Fruit fly (Drosophila melanogaster): Measurements from ENCODE around the gene Mpp6.

Mpp6 gene

DNA sequence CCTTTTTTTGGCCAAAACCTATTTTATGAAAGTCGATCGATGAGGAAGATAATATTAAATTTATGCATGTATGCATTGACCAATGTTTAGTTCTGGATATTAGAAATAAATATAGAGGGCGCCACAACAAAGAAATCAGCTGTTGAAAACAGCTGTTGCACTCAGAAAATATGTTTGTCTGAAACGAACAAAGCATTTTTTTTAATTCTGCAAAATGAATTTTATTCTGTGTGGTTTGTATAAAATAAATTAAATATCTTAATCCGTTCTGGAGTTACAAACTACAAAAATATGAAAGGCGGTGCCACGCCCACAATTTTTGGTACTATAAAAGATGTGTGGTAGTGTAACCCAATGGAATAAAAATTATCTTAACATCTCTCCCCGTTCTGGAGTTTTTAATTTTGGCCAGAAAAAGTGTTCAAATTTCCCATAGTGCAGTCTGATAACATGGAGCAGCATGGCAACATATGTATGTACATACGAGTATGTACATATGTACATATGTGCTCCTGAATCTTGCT, 47.3 kb upstream of the Mpp6 start (continued):
- TF ChIP-seq CG10321 (GFP tag; IDR thresholded peaks at IDR 0.05) (no peak), CG15011 (GFP tag; optimal IDR thresholded peaks at IDR 0.05) (no peak), CG16815 (GFP tag; optimal IDR thresholded peaks at IDR 0.05) (peak; percentile 21), Side (GFP tag; optimal IDR thresholded peaks at IDR 0.05) (peak; percentile 40), tap (tag; optimal IDR thresholded peaks at IDR 0.05) (no peak), Xrp1 (GFP tag; IDR thresholded peaks at IDR 0.05) (peak; percentile 62), Kr (GFP tag; optimal IDR thresholded peaks at IDR 0.05) (no peak), CG12744 (GFP tag; optimal IDR thresholded peaks at IDR 0.05) (no peak), CG2712 (tag; optimal IDR thresholded peaks at IDR 0.05) (peak; percentile 76), CG10543 (GFP tag; optimal IDR thresholded peaks at IDR 0.05) (no peak), toy (GFP tag; IDR thresholded peaks at IDR 0.05) (no peak), cwo (GFP tag; optimal IDR thresholded peaks at IDR 0.05) (no peak), schlank (tag; optimal IDR thresholded peaks at IDR 0.05) (no peak), CG15073 (GFP tag; optimal IDR thresholded peaks at IDR 0.05) (no peak), YL-1 (GFP tag; optimal IDR thresholded peaks at IDR 0.05) (no peak), CG30403 (GFP tag; optimal IDR thresholded peaks at IDR 0.05) (peak; percentile 66), hkb (optimal IDR thresholded peaks at IDR 0.05) (no peak), hkb (GFP tag; IDR thresholded peaks at IDR 0.05) (peak; percentile 69), klu (GFP tag; IDR thresholded peaks at IDR 0.05) (no peak), CG8290 (GFP tag; optimal IDR thresholded peaks at IDR 0.05) (peak; percentile 67), CG8290 (tag; optimal IDR thresholded peaks at IDR 0.05) (peak; percentile 2 to 60), abd-A (tag; optimal IDR thresholded peaks at IDR 0.05) (no peak), nau (GFP tag; optimal IDR thresholded peaks at IDR 0.05) (no peak), CG14050 (GFP tag; IDR thresholded peaks at IDR 0.05) (no peak), CG3847 (GFP tag; IDR thresholded peaks at IDR 0.05) (peak; percentile 43; the same call in 1 of the 2 replicates), yki (optimal IDR thresholded peaks at IDR 0.05) (no peak), luna (GFP tag; optimal IDR thresholded peaks at IDR 0.05) (no peak), CG14710 (tag; optimal IDR thresholded peaks at IDR 0.05) (peak; percentile 69), oc (tag; optimal IDR thresholded peaks at IDR 0.05) (peak; percentile 31), nmo (GFP tag; optimal IDR thresholded peaks at IDR 0.05) (peak; percentile 85), CG32772 (GFP tag; IDR thresholded peaks at IDR 0.05) (no peak), cas (GFP tag; IDR thresholded peaks at IDR 0.05) (no peak), CG43689 (GFP tag; IDR thresholded peaks at IDR 0.05) (no peak), CG12391 (tag; optimal IDR thresholded peaks at IDR 0.05) (peak; percentile 64), hbn (GFP tag; IDR thresholded peaks at IDR 0.05; ENCODE audit: partially characterized antibody) (no peak), CG34376 (GFP tag; optimal IDR thresholded peaks at IDR 0.05) (no peak), CG1233 (GFP tag; optimal IDR thresholded peaks at IDR 0.05) (peak; percentile 34), CG14860 (GFP tag; IDR thresholded peaks at IDR 0.05; ENCODE audit: partially characterized antibody) (no peak), so (GFP tag; IDR thresholded peaks at IDR 0.05) (no peak; the same call in 2 of the 3 replicates), disco-r (GFP tag; optimal IDR thresholded peaks at IDR 0.05) (no peak), CG5180 (GFP tag; optimal IDR thresholded peaks at IDR 0.05) (no peak), BtbVII (GFP tag; optimal IDR thresholded peaks at IDR 0.05) (no peak), MBD-R2 (GFP tag; IDR thresholded peaks at IDR 0.05) (peak; percentile 15; the same call in 1 of the 2 replicates), Dad (GFP tag; optimal IDR thresholded peaks at IDR 0.05) (peak; percentile 62), CG7556 (GFP tag; optimal IDR thresholded peaks at IDR 0.05) (peak; percentile 49), nom (GFP tag; optimal IDR thresholded peaks at IDR 0.05) (no peak), wor (GFP tag; IDR thresholded peaks at IDR 0.05) (no peak), Dref (GFP tag; IDR thresholded peaks at IDR 0.05) (no peak), CG13424 (tag; optimal IDR thresholded peaks at IDR 0.05) (peak; percentile 67), Myb (GFP tag; optimal IDR thresholded peaks at IDR 0.05) (peak; percentile 16), CG8359 (GFP tag; optimal IDR thresholded peaks at IDR 0.05; ENCODE audit: borderline replicate concordance) (no peak), stwl (tag; optimal IDR thresholded peaks at IDR 0.05) (no peak)
